Fruit fly (Drosophila melanogaster) whole organism, embryonic: Measurements from ENCODE around the gene Naa20A.

ENCODE experiments used
- CG10366 ChIP-seq: fragments of 200-800 bp; sonication (Bioruptor generic); IDR thresholded peaks from 2 replicates; pipeline ENCODE4 v1.3.6; 2022; ENCODE audit warnings: missing biosample characterization, missing genetic modification characterization
- CG8290 ChIP-seq, 3 experiments: fragments of 200-800 bp; sonication (Bioruptor generic); optimal IDR thresholded peaks; 2 replicates each; lab custom pipeline; 2016 to 2019; ENCODE audit warnings: missing biosample characterization in 3 of 3, missing genetic modification characterization in 3 of 3, mild to moderate bottlenecking in 2 of 3, moderate library complexity in 1 of 3
- CG8359 ChIP-seq: fragments of 200-800 bp; sonication (Bioruptor generic); optimal IDR thresholded peaks from 2 replicates; lab custom pipeline; 2017; ENCODE audit warnings: missing biosample characterization, mild to moderate bottlenecking, missing genetic modification characterization, borderline replicate concordance
- Hr78 ChIP-seq, 2 experiments: fragments of 200-800 bp in 1 of 2; fragments of >200 bp in 1 of 2; sonication (Bioruptor generic) in 1 of 2; optimal IDR thresholded peaks; 2 replicates each; lab custom pipeline; 2017 to 2019; ENCODE audit warnings: missing biosample characterization in 2 of 2, missing genetic modification characterization in 2 of 2, mild to moderate bottlenecking in 1 of 2, moderate library complexity in 1 of 2
- Six4 ChIP-seq: fragments of 200-800 bp; sonication (Bioruptor generic); optimal IDR thresholded peaks from 2 replicates; lab custom pipeline; 2016; ENCODE audit warnings: missing biosample characterization, missing genetic modification characterization

DNA sequence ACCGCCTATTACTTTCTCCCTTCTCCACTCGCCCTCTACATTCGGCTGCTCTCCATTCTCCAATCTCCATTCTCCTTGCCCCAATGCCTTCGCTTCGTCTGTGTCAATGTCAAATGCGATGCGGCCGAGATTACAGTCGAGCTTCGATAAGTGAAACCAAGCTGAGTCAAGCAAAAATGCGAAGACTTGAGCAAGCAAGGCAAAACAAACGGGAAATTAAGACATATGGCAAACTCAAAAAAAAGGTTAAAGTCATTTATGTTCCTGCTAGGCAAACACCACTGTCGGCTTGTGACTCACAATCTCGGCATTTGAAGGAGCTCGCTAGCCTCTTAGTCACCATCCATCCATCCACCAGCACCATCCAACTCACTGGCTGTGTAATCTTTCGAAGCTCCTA lies 45.5 kb upstream of the Naa20A start:
- TF ChIP-seq CG8359 (peak; percentile 81), CG10366 (GFP tag; lab: Robert Waterston, UW) (peak; percentile 97), Six4 (peak; percentile 94), Hr78 (GFP tag; optimal IDR thresholded peaks at IDR 0.05; lab: Kevin White, UChicago) (peak in 1 of 2 experiments; percentile 93), CG8290 (GFP tag; optimal IDR thresholded peaks at IDR 0.05; lab: Kevin White, UChicago) (peak; percentile 97), CG8290 (tag; optimal IDR thresholded peaks at IDR 0.05; lab: Kevin White, UChicago) (peak; percentile 92 to 98)
